Fruit fly (Drosophila melanogaster) whole organism, prepupa: ENCODE measurements around the gene Cdc37.

Source experiments
- CG10631 ChIP-seq: fragments of 200-800 bp; sonication (Bioruptor generic); optimal IDR thresholded peaks from 2 replicates; lab custom pipeline; 2016; ENCODE audit warnings: missing biosample characterization, missing genetic modification characterization
- CG10669 ChIP-seq: fragments of 200-800 bp; sonication (Bioruptor generic); optimal IDR thresholded peaks from 3 replicates; lab custom pipeline; 2018; ENCODE audit warnings: missing biosample characterization, mild to moderate bottlenecking, missing genetic modification characterization, moderate library complexity
- CG11294 ChIP-seq: fragments of 200-800 bp; sonication (Bioruptor generic); IDR thresholded peaks from 2 replicates; pipeline ENCODE4 v1.3.6; 2022; ENCODE audit warnings: missing biosample characterization, missing genetic modification characterization
- CG11762 ChIP-seq: fragments of 200-800 bp; sonication (Bioruptor generic); optimal IDR thresholded peaks from 3 replicates; lab custom pipeline; 2016; ENCODE audit warnings: missing biosample characterization, missing genetic modification characterization; ENCODE audit not compliant: insufficient read depth
- CG15336 ChIP-seq: fragments of 200-800 bp; sonication (Bioruptor generic); IDR thresholded peaks from 2 replicates; pipeline ENCODE4 v1.3.6; 2022; ENCODE audit warnings: missing biosample characterization, missing genetic modification characterization
- CG1621 ChIP-seq: fragments of 200-800 bp; sonication (Bioruptor generic); optimal IDR thresholded peaks from 3 replicates; lab custom pipeline; 2018; ENCODE audit warnings: missing biosample characterization, mild to moderate bottlenecking, missing genetic modification characterization
- CG16779 ChIP-seq: fragments of 200-800 bp; sonication (Bioruptor generic); optimal IDR thresholded peaks from 3 replicates; lab custom pipeline; 2017; ENCODE audit warnings: missing biosample characterization, mild to moderate bottlenecking, missing genetic modification characterization
- CG3032 ChIP-seq: fragments of 200-800 bp; optimal IDR thresholded peaks from 2 replicates; lab custom pipeline; 2019; ENCODE audit warnings: missing biosample characterization, mild to moderate bottlenecking, missing genetic modification characterization, moderate library complexity
- CG31627 ChIP-seq: fragments of 200-800 bp; sonication (Bioruptor generic); optimal IDR thresholded peaks from 3 replicates; lab custom pipeline; 2016; ENCODE audit warnings: missing biosample characterization, missing genetic modification characterization
- CG32006 ChIP-seq: fragments of 200-800 bp; sonication (Bioruptor generic); optimal IDR thresholded peaks from 3 replicates; lab custom pipeline; 2017; ENCODE audit warnings: missing biosample characterization, mild to moderate bottlenecking, missing genetic modification characterization
- CG34406 ChIP-seq: fragments of 200-800 bp; sonication (Bioruptor generic); optimal IDR thresholded peaks from 3 replicates; lab custom pipeline; 2016; ENCODE audit warnings: missing biosample characterization, missing genetic modification characterization
- CG3919 ChIP-seq: fragments of 200-800 bp; sonication (Bioruptor generic); optimal IDR thresholded peaks from 3 replicates; lab custom pipeline; 2016; ENCODE audit warnings: missing biosample characterization, missing genetic modification characterization
- CG4318 ChIP-seq: fragments of 200-800 bp; sonication (Bioruptor generic); optimal IDR thresholded peaks from 3 replicates; lab custom pipeline; 2017; ENCODE audit warnings: missing biosample characterization, mild to moderate bottlenecking, missing genetic modification characterization
- CG6163 ChIP-seq: fragments of 200-800 bp; sonication (Bioruptor generic); IDR thresholded peaks from 3 replicates; pipeline ENCODE4 v1.3.6; 2022; ENCODE audit warnings: missing biosample characterization, missing genetic modification characterization
- CG6276 ChIP-seq: fragments of 200-800 bp; sonication (Bioruptor generic); optimal IDR thresholded peaks from 2 replicates; lab custom pipeline; 2017; ENCODE audit warnings: missing biosample characterization, mild to moderate bottlenecking, missing genetic modification characterization
- CG6792 ChIP-seq: fragments of 200-800 bp; sonication (Bioruptor generic); optimal IDR thresholded peaks from 3 replicates; lab custom pipeline; 2016; ENCODE audit warnings: missing biosample characterization, missing genetic modification characterization
- CG6808 ChIP-seq: fragments of 200-800 bp; sonication (Bioruptor generic); optimal IDR thresholded peaks from 3 replicates; lab custom pipeline; 2017; ENCODE audit warnings: missing biosample characterization, missing genetic modification characterization, mild to moderate bottlenecking, moderate library complexity, missing genetic modification reagents
- CG6854 ChIP-seq: fragments of 200-800 bp; sonication (Bioruptor generic); optimal IDR thresholded peaks from 2 replicates; lab custom pipeline; 2017; ENCODE audit warnings: missing biosample characterization, mild to moderate bottlenecking, missing genetic modification characterization
- CG7368 ChIP-seq: fragments of 200-800 bp; sonication (Bioruptor generic); optimal IDR thresholded peaks from 3 replicates; lab custom pipeline; 2016; ENCODE audit warnings: missing biosample characterization, missing genetic modification characterization
- CG8119 ChIP-seq: fragments of 200-800 bp; sonication (Bioruptor generic); IDR thresholded peaks from 3 replicates; pipeline ENCODE4 v1.3.6; 2022; ENCODE audit warnings: missing biosample characterization, missing genetic modification characterization
- CG8632 ChIP-seq: fragments of 200-800 bp; sonication (Bioruptor generic); optimal IDR thresholded peaks from 3 replicates; lab custom pipeline; 2016; ENCODE audit warnings: missing biosample characterization, missing genetic modification characterization
- Eip75B ChIP-seq: fragments of 200-800 bp; sonication (Bioruptor generic); optimal IDR thresholded peaks from 3 replicates; lab custom pipeline; 2016; ENCODE audit warnings: missing biosample characterization, missing genetic modification characterization
- Eip78C ChIP-seq: fragments of 200-800 bp; sonication (Bioruptor generic); peaks from one replicate; lab custom pipeline; 2016; ENCODE audit warnings: missing biosample characterization, missing genetic modification characterization
- Ets21C ChIP-seq: fragments of 200-800 bp; sonication (Bioruptor generic); optimal IDR thresholded peaks from 3 replicates; lab custom pipeline; 2016; ENCODE audit warnings: missing biosample characterization, missing genetic modification characterization
- Ets96B ChIP-seq: fragments of 200-800 bp; optimal IDR thresholded peaks from 2 replicates; lab custom pipeline; 2019; ENCODE audit warnings: missing biosample characterization, mild to moderate bottlenecking, missing genetic modification characterization, moderate library complexity
- Gug ChIP-seq: fragments of 200-800 bp; sonication (Bioruptor generic); IDR thresholded peaks from 2 replicates; pipeline ENCODE4 v1.3.6; 2022; ENCODE audit warnings: missing biosample characterization, missing genetic modification characterization
- Hr38 ChIP-seq: sonication (Bioruptor generic); optimal IDR thresholded peaks from 2 replicates; lab custom pipeline; 2016; ENCODE audit warnings: missing biosample characterization, missing genetic modification characterization
- Hr39 ChIP-seq: fragments of 200-800 bp; sonication (Bioruptor generic); optimal IDR thresholded peaks from 2 replicates; lab custom pipeline; 2016; ENCODE audit warnings: missing biosample characterization, missing genetic modification characterization
- Hr4 ChIP-seq: fragments of 200-800 bp; sonication (Bioruptor generic); optimal IDR thresholded peaks from 3 replicates; lab custom pipeline; 2016; ENCODE audit warnings: missing biosample characterization, missing genetic modification characterization
- OdsH ChIP-seq: fragments of 200-800 bp; sonication (Bioruptor generic); optimal IDR thresholded peaks from 3 replicates; lab custom pipeline; 2016; ENCODE audit warnings: missing biosample characterization, missing genetic modification characterization
- Smox ChIP-seq: fragments of 200-800 bp; sonication (Bioruptor generic); optimal IDR thresholded peaks from 3 replicates; lab custom pipeline; 2016; ENCODE audit warnings: missing biosample characterization, missing genetic modification characterization
- achi ChIP-seq: fragments of 200-800 bp; sonication (Bioruptor generic); optimal IDR thresholded peaks from 3 replicates; lab custom pipeline; 2016; ENCODE audit warnings: missing biosample characterization, missing genetic modification characterization
- acj6 ChIP-seq: fragments of 200-800 bp; sonication (Bioruptor generic); optimal IDR thresholded peaks from 3 replicates; lab custom pipeline; 2016; ENCODE audit warnings: missing biosample characterization, missing genetic modification characterization
- cyc ChIP-seq: fragments of 200-800 bp; sonication (Bioruptor generic); optimal IDR thresholded peaks from 3 replicates; lab custom pipeline; 2016; ENCODE audit warnings: missing biosample characterization, missing genetic modification characterization
- dac ChIP-seq: fragments of 200-800 bp; sonication (Bioruptor generic); optimal IDR thresholded peaks from 2 replicates; lab custom pipeline; 2017; ENCODE audit warnings: missing biosample characterization, mild to moderate bottlenecking, missing genetic modification characterization
- dsx ChIP-seq: fragments of 200-800 bp; optimal IDR thresholded peaks from 3 replicates; lab custom pipeline; 2019; ENCODE audit warnings: missing biosample characterization, mild to moderate bottlenecking, missing genetic modification characterization, moderate library complexity; ENCODE audit not compliant: poor library complexity, severe bottlenecking
- eg ChIP-seq: fragments of 200-800 bp; sonication (Bioruptor generic); IDR thresholded peaks from 3 replicates; pipeline ENCODE4 v1.3.6; 2022; ENCODE audit warnings: missing biosample characterization, missing genetic modification characterization
- fd85E ChIP-seq: fragments of 200-800 bp; sonication (Bioruptor generic); optimal IDR thresholded peaks from 3 replicates; lab custom pipeline; 2016; ENCODE audit warnings: missing biosample characterization, missing genetic modification characterization
- net ChIP-seq: fragments of 200-800 bp; sonication (Bioruptor generic); optimal IDR thresholded peaks from 3 replicates; lab custom pipeline; 2016; ENCODE audit warnings: missing biosample characterization, missing genetic modification characterization
- pdm3 ChIP-seq: fragments of 200-800 bp; sonication (Bioruptor generic); optimal IDR thresholded peaks from 3 replicates; lab custom pipeline; 2016; ENCODE audit warnings: missing biosample characterization, missing genetic modification characterization
- salr ChIP-seq, 2 experiments: fragments of 200-800 bp; sonication (Bioruptor generic); optimal IDR thresholded peaks; 3 replicates each; lab custom pipeline; 2016 to 2018; ENCODE audit warnings: missing biosample characterization in 2 of 2, missing genetic modification characterization in 2 of 2, mild to moderate bottlenecking in 1 of 2
- spab ChIP-seq: fragments of 200-800 bp; sonication (Bioruptor generic); optimal IDR thresholded peaks from 2 replicates; lab custom pipeline; 2017; ENCODE audit warnings: missing biosample characterization, mild to moderate bottlenecking, missing genetic modification characterization, missing genetic modification reagents
- ss ChIP-seq, 2 experiments: fragments of 200-800 bp; sonication (Bioruptor generic); optimal IDR thresholded peaks; 2 replicates in 1 of 2; 3 replicates in 1 of 2; lab custom pipeline; 2017 to 2018; ENCODE audit warnings: mild to moderate bottlenecking in 2 of 2, missing biosample characterization in 2 of 2, missing genetic modification characterization in 2 of 2, moderate library complexity in 1 of 2
- svp ChIP-seq: fragments of 200-800 bp; sonication (Bioruptor generic); peaks from one replicate; lab custom pipeline; 2016; ENCODE audit warnings: missing biosample characterization, missing genetic modification characterization
- topi ChIP-seq: fragments of 200-800 bp; sonication (Bioruptor generic); optimal IDR thresholded peaks from 3 replicates; lab custom pipeline; 2016; ENCODE audit warnings: missing biosample characterization, missing genetic modification characterization
- vri ChIP-seq: fragments of 200-800 bp; sonication (Bioruptor generic); optimal IDR thresholded peaks from 3 replicates; lab custom pipeline; 2016; ENCODE audit warnings: missing biosample characterization, mild to moderate bottlenecking, missing genetic modification characterization

Gene Cdc37

DNA sequence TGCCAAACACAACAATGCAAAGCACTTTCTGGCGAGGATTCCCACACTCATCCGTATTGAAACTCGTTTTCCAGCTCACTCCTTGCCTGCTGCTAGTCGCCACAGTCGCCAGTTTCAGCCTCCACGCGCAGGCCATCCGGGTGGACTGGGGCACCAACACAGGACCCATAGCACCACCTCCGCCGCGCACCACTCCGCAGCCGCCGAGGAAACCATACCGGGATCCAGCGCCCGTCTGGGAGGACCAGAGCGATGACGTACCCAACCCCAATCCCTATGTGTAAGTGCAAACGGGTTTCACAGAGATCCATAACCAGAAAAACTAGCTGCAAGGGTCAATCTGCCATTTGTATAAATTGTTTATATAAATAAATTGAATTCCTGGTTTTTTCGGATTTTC, 25.9 kb downstream of the Cdc37 start:
- TF ChIP-seq CG1621 (peak; percentile 87), achi (no peak), CG6808 (GFP tag; lab: Kevin White, UChicago) (no peak), CG16779 (tag; lab: Kevin White, UChicago) (no peak), CG31627 (GFP tag; lab: Kevin White, UChicago) (no peak), ss (GFP tag; optimal IDR thresholded peaks at IDR 0.05; lab: Kevin White, UChicago) (peak; percentile 26 to 54), eg (GFP tag; lab: Robert Waterston, UW) (0 out of 3 replicates have a peak, but pooled peaks have one; percentile 21), Eip78C (GFP tag; lab: Kevin White, UChicago) (no peak), dsx (GFP tag; lab: Kevin White, UChicago) (peak; percentile 9), acj6 (GFP tag; lab: Kevin White, UChicago) (no peak)
- TF ChIP-seq, all 60 proteins: peak for 4

DNA sequence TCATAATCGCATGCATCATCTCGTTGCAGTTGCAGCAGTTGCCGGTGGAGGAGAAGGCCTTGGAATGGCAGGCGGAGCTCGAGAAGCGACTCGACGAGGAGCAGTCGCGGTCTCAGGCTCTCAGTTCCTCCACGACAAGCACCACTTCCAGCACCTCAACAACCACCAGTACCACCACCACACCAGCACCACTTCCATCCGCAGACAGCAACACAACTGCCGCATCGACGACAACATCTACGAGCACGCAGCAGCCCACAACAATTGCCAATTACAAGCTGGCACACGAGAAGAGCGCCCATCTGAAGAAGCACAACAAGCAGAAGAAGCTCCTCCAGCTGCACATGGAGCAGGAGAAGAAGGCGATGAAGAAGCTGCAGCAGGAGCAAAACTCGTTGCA, 27.2 kb downstream of the Cdc37 start:
- TF ChIP-seq pdm3 (GFP tag; lab: Kevin White, UChicago), result no peak
- TF ChIP-seq ss (GFP tag; optimal IDR thresholded peaks at IDR 0.05; lab: Kevin White, UChicago), result peak in 1 of 2 experiments; percentile 70
- TF ChIP-seq CG6808 (GFP tag; lab: Kevin White, UChicago), result peak; percentile 21
- no peak for TF ChIP-seq CG4318 (GFP tag; lab: Kevin White, UChicago)
- TF ChIP-seq CG6163, result no peak
- peak in 1 of 2 experiments; percentile 5 for TF ChIP-seq salr (GFP tag; optimal IDR thresholded peaks at IDR 0.05; lab: Kevin White, UChicago)
- TF ChIP-seq svp (GFP tag; lab: Kevin White, UChicago), result no peak
- peak; percentile 59 for TF ChIP-seq CG6854 (GFP tag; lab: Kevin White, UChicago)
- TF ChIP-seq CG1621, result no peak

DNA sequence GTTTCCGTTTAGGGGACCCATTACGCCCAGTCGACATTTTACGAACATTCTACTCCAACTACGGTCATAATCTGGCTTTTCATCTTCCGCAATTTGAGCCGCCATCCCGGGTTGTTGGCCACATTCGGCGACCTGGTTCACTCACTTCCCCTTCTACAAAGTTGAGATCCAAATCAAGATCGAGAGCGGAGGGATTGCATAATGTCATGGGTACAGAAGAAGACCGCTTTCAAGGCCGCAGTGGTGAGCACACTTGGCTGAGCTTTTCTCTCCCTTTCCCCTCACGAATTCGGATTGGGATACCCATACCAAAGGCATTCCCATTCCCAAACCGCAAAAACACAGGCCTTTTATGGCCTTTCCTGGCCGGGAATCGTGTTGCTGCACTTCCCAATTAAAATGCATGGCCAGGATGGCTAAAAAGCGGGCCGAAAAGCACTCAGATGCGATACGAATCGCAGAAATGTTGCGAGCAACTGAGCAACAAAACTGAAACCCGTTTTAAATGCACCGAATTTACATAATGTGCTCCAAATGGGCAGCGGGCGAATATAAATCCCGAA, 32.7 kb downstream of the Cdc37 start:
- TF ChIP-seq ss (GFP tag; optimal IDR thresholded peaks at IDR 0.05; lab: Kevin White, UChicago), result peak in 1 of 2 experiments; percentile 20
- no peak for TF ChIP-seq CG7368
- peak; percentile 22 for TF ChIP-seq CG1621
- TF ChIP-seq CG3919 (GFP tag; lab: Kevin White, UChicago), result no peak
- no peak for TF ChIP-seq Ets21C (GFP tag; lab: Kevin White, UChicago)
- no peak for TF ChIP-seq CG31627 (GFP tag; lab: Kevin White, UChicago)
- TF ChIP-seq CG4318 (GFP tag; lab: Kevin White, UChicago), result no peak
- TF ChIP-seq svp (GFP tag; lab: Kevin White, UChicago), result no peak
- no peak for TF ChIP-seq CG11294 (GFP tag; lab: Robert Waterston, UW)
- no peak for TF ChIP-seq CG10631 (GFP tag; lab: Kevin White, UChicago)
- peak; percentile 52 for TF ChIP-seq Eip78C (GFP tag; lab: Kevin White, UChicago)
- no peak for TF ChIP-seq fd85E (GFP tag; lab: Kevin White, UChicago)
- TF ChIP-seq dsx (GFP tag; lab: Kevin White, UChicago), result peak; percentile 6
- TF ChIP-seq CG6792 (GFP tag; lab: Kevin White, UChicago), result no peak
- no peak for TF ChIP-seq net (GFP tag; lab: Kevin White, UChicago)
- no peak for TF ChIP-seq achi
- TF ChIP-seq topi (GFP tag; lab: Kevin White, UChicago), result no peak
- TF ChIP-seq CG34406 (GFP tag; lab: Kevin White, UChicago), result no peak
- TF ChIP-seq Eip75B (GFP tag; lab: Kevin White, UChicago), result peak; percentile 32
- TF ChIP-seq Gug (GFP tag; lab: Robert Waterston, UW), result no peak
- no peak for TF ChIP-seq CG8119
- no peak for TF ChIP-seq CG32006 (GFP tag; lab: Kevin White, UChicago)
- no peak for TF ChIP-seq CG10669 (GFP tag; lab: Kevin White, UChicago)
- no peak for TF ChIP-seq spab
- no peak for TF ChIP-seq CG3032 (tag; lab: Kevin White, UChicago)
- TF ChIP-seq Smox (GFP tag; lab: Kevin White, UChicago), result no peak
- TF ChIP-seq cyc (GFP tag; lab: Kevin White, UChicago), result no peak
- peak; percentile 93 for TF ChIP-seq vri (GFP tag; lab: Kevin White, UChicago)
- no peak for TF ChIP-seq Hr38 (GFP tag; lab: Kevin White, UChicago)
- TF ChIP-seq CG6276 (GFP tag; lab: Kevin White, UChicago), result no peak
- no peak for TF ChIP-seq CG6808 (GFP tag; lab: Kevin White, UChicago)
- peak; percentile 10 for TF ChIP-seq Hr39 (GFP tag; lab: Kevin White, UChicago)
- TF ChIP-seq Hr4 (GFP tag; lab: Kevin White, UChicago), result no peak
- no peak for TF ChIP-seq dac (GFP tag; lab: Kevin White, UChicago)
- no peak for TF ChIP-seq CG11762
- TF ChIP-seq OdsH, result no peak
- TF ChIP-seq eg (GFP tag; lab: Robert Waterston, UW), result no peak
- TF ChIP-seq CG15336, result no peak
- TF ChIP-seq Ets96B (tag; lab: Kevin White, UChicago), result no peak
- no peak for TF ChIP-seq CG8632 (GFP tag; lab: Kevin White, UChicago)
- TF ChIP-seq CG16779 (tag; lab: Kevin White, UChicago), result no peak
